Worm (Caenorhabditis elegans): ENCODE data around the gene C18F10.2.

DNA sequence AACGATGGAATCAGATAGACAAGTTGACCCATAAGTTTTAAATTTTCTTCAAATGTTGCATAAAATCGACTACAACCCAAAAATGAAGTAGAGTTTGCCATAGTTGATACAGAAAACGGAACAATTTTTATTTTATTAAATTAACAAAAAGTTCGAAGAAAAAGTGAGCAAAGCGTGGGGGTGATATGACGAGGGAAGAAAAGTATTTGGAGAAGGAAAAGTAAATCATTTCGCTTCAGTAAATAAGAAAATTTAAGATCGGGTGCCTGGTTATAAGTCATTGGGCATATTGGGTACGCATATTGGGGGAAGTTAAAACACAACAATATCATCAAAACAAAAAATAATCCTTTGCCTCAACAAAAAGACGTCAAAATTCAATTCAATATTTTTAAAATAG is 7.1 kb upstream of the C18F10.2 start, which contains the start of gene srg-6:
- TF ChIP-seq lin-39 (tag; optimal IDR thresholded peaks at IDR 0.05) (no peak), nhr-11 (tag; optimal IDR thresholded peaks at IDR 0.05) (no peak), nhr-237 (tag; optimal IDR thresholded peaks at IDR 0.05) (no peak), pha-4 (tag; optimal IDR thresholded peaks at IDR 0.05) (no peak)
